Worm (Caenorhabditis elegans): Measurements from ENCODE around the gene kmo-1.
A peak's percentile ranks its signal among the peaks of the same experiment; 100 is the strongest.

Gene kmo-1

ce11 chrV:12075983-12076382 lies 5.7 kb upstream of the kmo-1 start:
- TF ChIP-seq nhr-85 (tag), result no peak
- TF ChIP-seq efl-1 (optimal IDR thresholded peaks at IDR 0.05), result no peak
- peak in 1 of 2 experiments; percentile 45 for TF ChIP-seq efl-1 (GFP tag; optimal IDR thresholded peaks at IDR 0.05 in 1 of 2)
- TF ChIP-seq elt-2 (tag; optimal IDR thresholded peaks at IDR 0.05), result peak; percentile 29

- no peak for TF ChIP-seq ceh-8 (GFP tag; optimal IDR thresholded peaks at IDR 0.05)
- TF ChIP-seq ztf-4 (tag; optimal IDR thresholded peaks at IDR 0.05), result no peak
- no peak for TF ChIP-seq dsc-1 (tag; optimal IDR thresholded peaks at IDR 0.05)
- TF ChIP-seq ceh-82 (tag; optimal IDR thresholded peaks at IDR 0.05), result no peak
- no peak for TF ChIP-seq nhr-237 (tag; optimal IDR thresholded peaks at IDR 0.05)
- TF ChIP-seq lin-14 (GFP tag; optimal IDR thresholded peaks at IDR 0.05), result no peak
- TF ChIP-seq ztf-11 (tag; optimal IDR thresholded peaks at IDR 0.05), result no peak
- no peak for TF ChIP-seq ces-1 (GFP tag; optimal IDR thresholded peaks at IDR 0.05)
- no peak for TF ChIP-seq irx-1 (tag; optimal IDR thresholded peaks at IDR 0.05)
- no peak for TF ChIP-seq nhr-11 (tag; optimal IDR thresholded peaks at IDR 0.05)
- no peak for TF ChIP-seq ceh-90 (tag; optimal IDR thresholded peaks at IDR 0.05)
These were observed 4.6 kb upstream of the kmo-1 start, which contains the start of gene R07B7.6 for ce11 chrV:12074886-12075285. R07B7.6 (minus strand) TSS chrV:12074986.

ce11 chrV:12071483-12071882 lies 1.2 kb upstream of the kmo-1 start:
- peak; percentile 79 for TF ChIP-seq nhr-20 (tag; optimal IDR thresholded peaks at IDR 0.05)
- peak in 1 of 2 experiments; percentile 38 for TF ChIP-seq lin-35 (GFP tag; optimal IDR thresholded peaks at IDR 0.05)
- TF ChIP-seq fkh-10 (GFP tag; optimal IDR thresholded peaks at IDR 0.05), result no peak
- peak; percentile 59 for TF ChIP-seq nhr-71 (tag; optimal IDR thresholded peaks at IDR 0.05)
- TF ChIP-seq fos-1 (tag; optimal IDR thresholded peaks at IDR 0.05), result no peak
- TF ChIP-seq fkh-8 (tag; optimal IDR thresholded peaks at IDR 0.05), result no peak
- no peak for TF ChIP-seq hlh-4 (tag; optimal IDR thresholded peaks at IDR 0.05)
- TF ChIP-seq C16A3.4 (tag; optimal IDR thresholded peaks at IDR 0.05), result peak; percentile 16
- TF ChIP-seq C34B4.2 (tag; optimal IDR thresholded peaks at IDR 0.05), result no peak
- no peak for TF ChIP-seq efl-3 (GFP tag; optimal IDR thresholded peaks at IDR 0.05)
- peak; percentile 66 for TF ChIP-seq snu-23 (GFP tag; optimal IDR thresholded peaks at IDR 0.05)
- peak; percentile 72 for TF ChIP-seq blmp-1 (tag; optimal IDR thresholded peaks at IDR 0.05)
- TF ChIP-seq nhr-19 (GFP tag; conservative IDR thresholded peaks at IDR 0.05), result peak; percentile 17; the same call in 1 of the 2 replicates
- no peak for TF ChIP-seq swsn-7 (tag; optimal IDR thresholded peaks at IDR 0.05)
- no peak for TF ChIP-seq nhr-28 (tag; optimal IDR thresholded peaks at IDR 0.05)
- no peak for TF ChIP-seq tbx-2 (tag; optimal IDR thresholded peaks at IDR 0.05)
- peak; percentile 94 for TF ChIP-seq nhr-85 (tag)
- no peak for TF ChIP-seq lin-39 (tag; optimal IDR thresholded peaks at IDR 0.05)
- no peak for TF ChIP-seq zag-1 (tag; optimal IDR thresholded peaks at IDR 0.05)
- peak in 1 of 2 experiments; percentile 79 for TF ChIP-seq mdl-1 (tag; optimal IDR thresholded peaks at IDR 0.05)
- TF ChIP-seq mep-1 (tag; optimal IDR thresholded peaks at IDR 0.05), result peak; percentile 46
- no peak for TF ChIP-seq C04F5.9 (tag; optimal IDR thresholded peaks at IDR 0.05)
- no peak for TF ChIP-seq lir-3 (tag; optimal IDR thresholded peaks at IDR 0.05; ENCODE audit: poor library complexity)
- TF ChIP-seq zip-4 (GFP tag; optimal IDR thresholded peaks at IDR 0.05), result no peak
- TF ChIP-seq elt-3 (tag; optimal IDR thresholded peaks at IDR 0.05), result peak in 4 of 6 experiments; percentile 41 to 93 (median 89)
- TF ChIP-seq unc-130 (tag; optimal IDR thresholded peaks at IDR 0.05), result peak; percentile 35
- peak; percentile 81 for TF ChIP-seq lin-14 (GFP tag; optimal IDR thresholded peaks at IDR 0.05)

ce11 chrV:12068437-12068836 lies 1.9 kb downstream of the kmo-1 start, which contains the start of gene kmo-2:
kmo-2 (minus strand) TSS chrV:12068537.
- TF ChIP-seq F16B12.6 (tag; optimal IDR thresholded peaks at IDR 0.05) (no peak), grh-1 (GFP tag; IDR thresholded peaks at IDR 0.05) (no peak), nhr-76 (tag; optimal IDR thresholded peaks at IDR 0.05) (no peak), nhr-11 (tag; optimal IDR thresholded peaks at IDR 0.05) (no peak), nhr-77 (tag; optimal IDR thresholded peaks at IDR 0.05) (no peak), dsc-1 (tag; optimal IDR thresholded peaks at IDR 0.05) (no peak), ceh-88 (GFP tag; IDR thresholded peaks at IDR 0.05) (no peak), snu-23 (GFP tag; optimal IDR thresholded peaks at IDR 0.05) (no peak), efl-3 (GFP tag; optimal IDR thresholded peaks at IDR 0.05) (no peak), pag-3 (tag; optimal IDR thresholded peaks at IDR 0.05; ENCODE audit: borderline replicate concordance, insufficient read depth) (no peak), ztf-4 (tag; optimal IDR thresholded peaks at IDR 0.05) (no peak), nhr-85 (tag) (no peak), nhr-237 (tag; optimal IDR thresholded peaks at IDR 0.05) (no peak), C16A3.4 (tag; optimal IDR thresholded peaks at IDR 0.05) (no peak)

Data from whole organism, L1 larva.